Fruit fly (Drosophila melanogaster): ENCODE data around the gene Muc30E.

dm6 chr2L:9893183-9893582 is 9.7 kb downstream of the Muc30E start, which contains the start of gene mtDNA-helicase:
- TF ChIP-seq vri (GFP tag; optimal IDR thresholded peaks at IDR 0.05) (no peak), Sox15 (GFP tag; optimal IDR thresholded peaks at IDR 0.05) (no peak), CG7368 (GFP tag; optimal IDR thresholded peaks at IDR 0.05) (no peak), CG11294 (GFP tag; IDR thresholded peaks at IDR 0.05) (no peak), dsx (GFP tag; optimal IDR thresholded peaks at IDR 0.05; ENCODE audit: poor library complexity, severe bottlenecking) (no peak), Gug (GFP tag; IDR thresholded peaks at IDR 0.05) (no peak), eg (GFP tag; IDR thresholded peaks at IDR 0.05) (no peak), CG10669 (GFP tag; optimal IDR thresholded peaks at IDR 0.05) (no peak)
